Fruit fly (Drosophila melanogaster): ENCODE measurements around the gene Cyp12e1.
A peak's percentile ranks its signal among the peaks of the same experiment; 100 is the strongest.

The Cyp12e1 gene

dm6 chr3R:10392539-10392919, 42.1 kb upstream of the Cyp12e1 start:
- no peak for TF ChIP-seq CG7101 (tag; optimal IDR thresholded peaks at IDR 0.05)
- no peak for TF ChIP-seq toe (GFP tag; optimal IDR thresholded peaks at IDR 0.05)
- no peak for TF ChIP-seq ovo (GFP tag; optimal IDR thresholded peaks at IDR 0.05)
- TF ChIP-seq CG33017 (tag; optimal IDR thresholded peaks at IDR 0.05) = no peak
- TF ChIP-seq CG5204 (GFP tag; optimal IDR thresholded peaks at IDR 0.05) = no peak
- no peak for TF ChIP-seq CG1620 (GFP tag; optimal IDR thresholded peaks at IDR 0.05)
- TF ChIP-seq pad (GFP tag; optimal IDR thresholded peaks at IDR 0.05) = no peak
- TF ChIP-seq Hr96 (GFP tag; optimal IDR thresholded peaks at IDR 0.05) = no peak
- TF ChIP-seq CG12768 (GFP tag; optimal IDR thresholded peaks at IDR 0.05) = no peak
- no peak for TF ChIP-seq Clk (GFP tag; optimal IDR thresholded peaks at IDR 0.05)
- TF ChIP-seq bab1 (GFP tag; optimal IDR thresholded peaks at IDR 0.05) = no peak
- no peak for TF ChIP-seq kay (GFP tag; ENCODE audit: borderline replicate concordance)
- TF ChIP-seq Mnt (GFP tag; optimal IDR thresholded peaks at IDR 0.05) = no peak
- no peak for TF ChIP-seq CG11617 (GFP tag; optimal IDR thresholded peaks at IDR 0.05)
- no peak for TF ChIP-seq Crg-1 (GFP tag; optimal IDR thresholded peaks at IDR 0.05)
- no peak for TF ChIP-seq tj (GFP tag; optimal IDR thresholded peaks at IDR 0.05)
- no peak for TF ChIP-seq CG7045 (GFP tag; optimal IDR thresholded peaks at IDR 0.05)
- TF ChIP-seq cic (GFP tag; optimal IDR thresholded peaks at IDR 0.05) = no peak

dm6 chr3R:10393020-10393653, 41.5 kb upstream of the Cyp12e1 start:
- peak; percentile 97 for TF ChIP-seq tj (GFP tag; optimal IDR thresholded peaks at IDR 0.05)
- TF ChIP-seq CG1620 (GFP tag; optimal IDR thresholded peaks at IDR 0.05) = no peak
- TF ChIP-seq toe (GFP tag; optimal IDR thresholded peaks at IDR 0.05) = no peak
- TF ChIP-seq ovo (GFP tag; optimal IDR thresholded peaks at IDR 0.05) = peak; percentile 4
- TF ChIP-seq CG11617 (GFP tag; optimal IDR thresholded peaks at IDR 0.05) = no peak
- no peak for TF ChIP-seq bab1 (GFP tag; optimal IDR thresholded peaks at IDR 0.05)
- peak; percentile 95 for TF ChIP-seq kay (GFP tag; ENCODE audit: borderline replicate concordance)
- no peak for TF ChIP-seq Crg-1 (GFP tag; optimal IDR thresholded peaks at IDR 0.05)
- TF ChIP-seq CG7101 (tag; optimal IDR thresholded peaks at IDR 0.05) = no peak
- TF ChIP-seq cic (GFP tag; optimal IDR thresholded peaks at IDR 0.05) = peak; percentile 87
- no peak for TF ChIP-seq CG33017 (tag; optimal IDR thresholded peaks at IDR 0.05)
- TF ChIP-seq CG7045 (GFP tag; optimal IDR thresholded peaks at IDR 0.05) = no peak
- TF ChIP-seq CG12768 (GFP tag; optimal IDR thresholded peaks at IDR 0.05) = peak; percentile 67
- no peak for TF ChIP-seq Clk (GFP tag; optimal IDR thresholded peaks at IDR 0.05)
- TF ChIP-seq Hr96 (GFP tag; optimal IDR thresholded peaks at IDR 0.05) = no peak
- TF ChIP-seq CG5204 (GFP tag; optimal IDR thresholded peaks at IDR 0.05) = no peak
- no peak for TF ChIP-seq pad (GFP tag; optimal IDR thresholded peaks at IDR 0.05)
- peak in 1 of 2 experiments; percentile 17 for TF ChIP-seq cnc (optimal IDR thresholded peaks at IDR 0.05)
- TF ChIP-seq CG14711 (tag; optimal IDR thresholded peaks at IDR 0.05) = no peak
- TF ChIP-seq Mnt (GFP tag; optimal IDR thresholded peaks at IDR 0.05) = peak; percentile 17

- no peak for TF ChIP-seq pad (GFP tag; optimal IDR thresholded peaks at IDR 0.05)
- TF ChIP-seq CG14711 (tag; optimal IDR thresholded peaks at IDR 0.05) = no peak
- TF ChIP-seq CG7045 (GFP tag; optimal IDR thresholded peaks at IDR 0.05) = no peak
- TF ChIP-seq cnc (optimal IDR thresholded peaks at IDR 0.05) = no peak
- TF ChIP-seq Hr96 (GFP tag; optimal IDR thresholded peaks at IDR 0.05) = no peak
- TF ChIP-seq kay (GFP tag; ENCODE audit: borderline replicate concordance) = no peak
Measured at dm6 chr3R:10393654-10394367, 40.8 kb upstream of the Cyp12e1 start.

- TF ChIP-seq Mnt (GFP tag; optimal IDR thresholded peaks at IDR 0.05) = peak; percentile 76
- TF ChIP-seq kay (GFP tag; ENCODE audit: borderline replicate concordance) = peak; percentile 77
- peak; percentile 90 for TF ChIP-seq cic (GFP tag; optimal IDR thresholded peaks at IDR 0.05)
- no peak for TF ChIP-seq pad (GFP tag; optimal IDR thresholded peaks at IDR 0.05)
Measured at dm6 chr3R:10394368-10394770, 40.2 kb upstream of the Cyp12e1 start.

- TF ChIP-seq ovo (GFP tag; optimal IDR thresholded peaks at IDR 0.05) (no peak), CG7045 (GFP tag; optimal IDR thresholded peaks at IDR 0.05) (no peak), pad (GFP tag; optimal IDR thresholded peaks at IDR 0.05) (no peak), CG33017 (tag; optimal IDR thresholded peaks at IDR 0.05) (no peak), cnc (optimal IDR thresholded peaks at IDR 0.05) (no peak), cic (GFP tag; optimal IDR thresholded peaks at IDR 0.05) (peak; percentile 23)
Measured at dm6 chr3R:10395233-10395815, 39.3 kb upstream of the Cyp12e1 start.

dm6 chr3R:10400732-10401131, 33.9 kb upstream of the Cyp12e1 start, which contains the start of gene mthl11:
mthl11 (plus strand) TSS chr3R:10401032.
- TF ChIP-seq bab1 (GFP tag; optimal IDR thresholded peaks at IDR 0.05) (no peak), cic (GFP tag; optimal IDR thresholded peaks at IDR 0.05) (no peak), CG1620 (GFP tag; optimal IDR thresholded peaks at IDR 0.05) (no peak), pad (GFP tag; optimal IDR thresholded peaks at IDR 0.05) (no peak), Crg-1 (GFP tag; optimal IDR thresholded peaks at IDR 0.05) (no peak), Hr96 (GFP tag; optimal IDR thresholded peaks at IDR 0.05) (no peak), cnc (optimal IDR thresholded peaks at IDR 0.05) (no peak), tj (GFP tag; optimal IDR thresholded peaks at IDR 0.05) (no peak), CG5204 (GFP tag; optimal IDR thresholded peaks at IDR 0.05) (no peak), CG7101 (tag; optimal IDR thresholded peaks at IDR 0.05) (no peak), CG7045 (GFP tag; optimal IDR thresholded peaks at IDR 0.05) (no peak)
